Fruit fly (Drosophila melanogaster) whole organism, embryonic: ENCODE results near the gene shd.

Experiments
- Blimp-1 ChIP-seq: fragments of 200-800 bp; sonication (Bioruptor generic); optimal IDR thresholded peaks from 3 replicates; lab custom pipeline; 2018; ENCODE audit warnings: missing biosample characterization, missing genetic modification characterization, mild to moderate bottlenecking, moderate library complexity, missing genetic modification reagents
- CG10979 ChIP-seq: fragments of 200-800 bp; sonication (Bioruptor generic); optimal IDR thresholded peaks from 2 replicates; lab custom pipeline; 2018; ENCODE audit warnings: missing biosample characterization, mild to moderate bottlenecking, missing genetic modification characterization, moderate library complexity
- CG11504 ChIP-seq: fragments of 200-800 bp; sonication (Bioruptor generic); optimal IDR thresholded peaks from 3 replicates; lab custom pipeline; 2019; ENCODE audit warnings: missing biosample characterization, mild to moderate bottlenecking, missing genetic modification characterization, moderate library complexity
- CG12942 ChIP-seq: fragments of 200-800 bp; sonication (Bioruptor generic); optimal IDR thresholded peaks from 3 replicates; lab custom pipeline; 2016; ENCODE audit warnings: missing biosample characterization, missing genetic modification characterization
- CG13287 ChIP-seq: fragments of 200-800 bp; sonication (Bioruptor generic); IDR thresholded peaks from 2 replicates; pipeline ENCODE4 v1.3.6; 2022; ENCODE audit warnings: missing biosample characterization, missing genetic modification characterization; ENCODE audit not compliant: partially characterized antibody
- CG14710 ChIP-seq: fragments of 200-800 bp; sonication (Bioruptor generic); optimal IDR thresholded peaks from 3 replicates; lab custom pipeline; 2019; ENCODE audit warnings: missing biosample characterization, mild to moderate bottlenecking, missing genetic modification characterization, moderate library complexity
- CG1529 ChIP-seq: fragments of 200-800 bp; sonication (Bioruptor generic); optimal IDR thresholded peaks from 3 replicates; lab custom pipeline; 2018; ENCODE audit warnings: missing biosample characterization, missing genetic modification characterization
- CG17359 ChIP-seq: fragments of 200-800 bp; sonication (Bioruptor generic); optimal IDR thresholded peaks from 3 replicates; lab custom pipeline; 2018; ENCODE audit warnings: missing biosample characterization, mild to moderate bottlenecking, missing genetic modification characterization, moderate library complexity
- CG17829 ChIP-seq: fragments of 200-800 bp; optimal IDR thresholded peaks from 2 replicates; lab custom pipeline; 2019; ENCODE audit warnings: missing biosample characterization, mild to moderate bottlenecking, missing genetic modification characterization, moderate library complexity
- CG18262 ChIP-seq: fragments of 200-800 bp; optimal IDR thresholded peaks from 3 replicates; lab custom pipeline; 2019; ENCODE audit warnings: missing biosample characterization, mild to moderate bottlenecking, missing genetic modification characterization, moderate library complexity
- CG31224 ChIP-seq: fragments of 200-800 bp; sonication (Bioruptor generic); IDR thresholded peaks from 2 replicates; pipeline ENCODE4 v1.3.6; 2022; ENCODE audit warnings: missing biosample characterization, missing genetic modification characterization
- CG31441 ChIP-seq: fragments of 200-800 bp; sonication (Bioruptor generic); IDR thresholded peaks from 2 replicates; pipeline ENCODE4 v1.3.6; 2022; ENCODE audit warnings: missing biosample characterization, missing genetic modification characterization
- CG4360 ChIP-seq: fragments of 200-800 bp; sonication (Bioruptor generic); IDR thresholded peaks from 2 replicates; pipeline ENCODE4 v1.3.6; 2022; ENCODE audit warnings: missing biosample characterization, missing genetic modification characterization
- CG7271 ChIP-seq: fragments of 200-800 bp; sonication (Bioruptor generic); optimal IDR thresholded peaks from 2 replicates; lab custom pipeline; 2018; ENCODE audit warnings: missing biosample characterization, mild to moderate bottlenecking, missing genetic modification characterization, moderate library complexity
- CG7556 ChIP-seq: fragments of 200-800 bp; sonication (Bioruptor generic); optimal IDR thresholded peaks from 2 replicates; lab custom pipeline; 2017; ENCODE audit warnings: missing biosample characterization, mild to moderate bottlenecking, missing genetic modification characterization
- CG8089 ChIP-seq: fragments of 200-800 bp; sonication (Bioruptor generic); optimal IDR thresholded peaks from 3 replicates; lab custom pipeline; 2016; ENCODE audit warnings: missing biosample characterization, missing genetic modification characterization
- Fer3 ChIP-seq: fragments of 200-800 bp; sonication (Bioruptor generic); optimal IDR thresholded peaks from 2 replicates; lab custom pipeline; 2018; ENCODE audit warnings: missing biosample characterization, mild to moderate bottlenecking, missing genetic modification characterization, moderate library complexity
- Pdp1 ChIP-seq, 2 experiments: fragments of 200-800 bp; sonication (Bioruptor generic); optimal IDR thresholded peaks; 3 replicates each; lab custom pipeline; 2016; ENCODE audit warnings: missing biosample characterization in 2 of 2, missing genetic modification characterization in 2 of 2, mild to moderate bottlenecking in 1 of 2, moderate library complexity in 1 of 2
- Sox102F ChIP-seq: fragments of 200-800 bp; sonication (Bioruptor generic); optimal IDR thresholded peaks from 2 replicates; lab custom pipeline; 2018; ENCODE audit warnings: missing biosample characterization, mild to moderate bottlenecking, missing genetic modification characterization, moderate library complexity
- Trl ChIP-seq, 3 experiments: fragments of >200 bp in 2 of 3; fragments of 200-800 bp in 1 of 3; sonication (Bioruptor generic) in 1 of 3; optimal IDR thresholded peaks; 2 replicates in 1 of 3; 3 replicates in 2 of 3; lab custom pipeline; 2016 to 2017; ENCODE audit warnings: missing biosample characterization in 1 of 3, missing genetic modification characterization in 1 of 3
- ara ChIP-seq: fragments of 200-800 bp; sonication (Bioruptor generic); IDR thresholded peaks from 2 replicates; pipeline ENCODE4 v1.3.6; 2022; ENCODE audit warnings: missing biosample characterization, missing genetic modification characterization
- bbx ChIP-seq: fragments of 200-800 bp; sonication (Bioruptor generic); IDR thresholded peaks from 2 replicates; pipeline ENCODE4 v1.3.6; 2022; ENCODE audit warnings: missing biosample characterization, missing genetic modification characterization; ENCODE audit not compliant: partially characterized antibody
- bsh ChIP-seq, 2 experiments: fragments of 200-800 bp; sonication (Bioruptor generic); optimal IDR thresholded peaks; 2 replicates each; lab custom pipeline; 2017 to 2018; ENCODE audit warnings: mild to moderate bottlenecking in 2 of 2, missing biosample characterization in 2 of 2, missing genetic modification characterization in 2 of 2, moderate library complexity in 1 of 2
- cato ChIP-seq: fragments of 200-800 bp; sonication (Bioruptor generic); optimal IDR thresholded peaks from 2 replicates; lab custom pipeline; 2016; ENCODE audit warnings: missing biosample characterization, missing genetic modification characterization, borderline replicate concordance
- chinmo ChIP-seq: fragments of 200-800 bp; sonication (Bioruptor generic); IDR thresholded peaks from 4 replicates; pipeline ENCODE4 v1.3.6; 2022; ENCODE audit warnings: missing biosample characterization, missing genetic modification characterization; ENCODE audit not compliant: partially characterized antibody
- ci ChIP-seq: fragments of 200-800 bp; sonication (Bioruptor generic); IDR thresholded peaks from 3 replicates; pipeline ENCODE4 v1.3.6; 2022; ENCODE audit warnings: missing biosample characterization, missing genetic modification characterization
- dmrt11E ChIP-seq: fragments of 200-800 bp; sonication (Bioruptor generic); optimal IDR thresholded peaks from 3 replicates; lab custom pipeline; 2018; ENCODE audit warnings: missing biosample characterization, mild to moderate bottlenecking, missing genetic modification characterization, moderate library complexity
- dmrt99B ChIP-seq: fragments of 200-800 bp; sonication (Bioruptor generic); optimal IDR thresholded peaks from 2 replicates; lab custom pipeline; 2018; ENCODE audit warnings: missing biosample characterization, mild to moderate bottlenecking, missing genetic modification characterization, moderate library complexity
- gem ChIP-seq: fragments of 200-800 bp; sonication (Bioruptor generic); optimal IDR thresholded peaks from 2 replicates; lab custom pipeline; 2019; ENCODE audit warnings: missing biosample characterization, mild to moderate bottlenecking, missing genetic modification characterization, moderate library complexity
- hb ChIP-seq: fragments of 200-800 bp; sonication (Bioruptor generic); IDR thresholded peaks from 3 replicates; pipeline ENCODE4 v1.3.6; 2022; ENCODE audit warnings: missing biosample characterization, missing genetic modification characterization; ENCODE audit not compliant: partially characterized antibody
- phol ChIP-seq: fragments of 200-800 bp; sonication (Bioruptor generic); optimal IDR thresholded peaks from 3 replicates; lab custom pipeline; 2018; ENCODE audit warnings: missing biosample characterization, mild to moderate bottlenecking, missing genetic modification characterization, moderate library complexity
- psq ChIP-seq: fragments of 200-800 bp; sonication (Bioruptor generic); optimal IDR thresholded peaks from 2 replicates; lab custom pipeline; 2017; ENCODE audit warnings: missing biosample characterization, missing genetic modification characterization
- salm ChIP-seq: fragments of 200-800 bp; sonication (Bioruptor generic); optimal IDR thresholded peaks from 2 replicates; lab custom pipeline; 2018; ENCODE audit warnings: missing biosample characterization, mild to moderate bottlenecking, missing genetic modification characterization
- scrt ChIP-seq: fragments of 200-800 bp; sonication (Bioruptor generic); optimal IDR thresholded peaks from 2 replicates; lab custom pipeline; 2018; ENCODE audit warnings: missing biosample characterization, mild to moderate bottlenecking, missing genetic modification characterization, moderate library complexity
- stwl ChIP-seq: fragments of 200-800 bp; sonication (Bioruptor generic); optimal IDR thresholded peaks from 3 replicates; lab custom pipeline; 2018; ENCODE audit warnings: missing biosample characterization, mild to moderate bottlenecking, missing genetic modification characterization, moderate library complexity
- vvl ChIP-seq: fragments of 200-800 bp; sonication (Bioruptor generic); IDR thresholded peaks from 2 replicates; pipeline ENCODE4 v1.3.6; 2022; ENCODE audit warnings: missing biosample characterization, missing genetic modification characterization
- z ChIP-seq: fragments of 200-800 bp; sonication (Bioruptor generic); IDR thresholded peaks from 3 replicates; pipeline ENCODE4 v1.3.6; 2022; ENCODE audit warnings: missing biosample characterization, missing genetic modification characterization

The shd gene

dm6 chr3L:14659954-14660907, 46.0 kb downstream of the shd start (continued):
- peak; percentile 25; the same call in 1 of the 2 replicates for TF ChIP-seq CG31441 (GFP tag; lab: Robert Waterston, UW)
- TF ChIP-seq Sox102F = peak; percentile 2
- no peak for TF ChIP-seq CG8089 (GFP tag; lab: Kevin White, UChicago)
- 0 out of 3 replicates have a peak, but pooled peaks have one; percentile 12 for TF ChIP-seq hb (GFP tag; lab: Robert Waterston, UW)
- peak; percentile 89 for TF ChIP-seq z (GFP tag; lab: Robert Waterston, UW)
- TF ChIP-seq CG12942 (GFP tag; lab: Kevin White, UChicago) = no peak
- TF ChIP-seq salm (tag; lab: Kevin White, UChicago) = no peak
- peak; percentile 12 for TF ChIP-seq CG11504 (tag; lab: Kevin White, UChicago)
- TF ChIP-seq psq (GFP tag; lab: Kevin White, UChicago) = peak; percentile 6
- TF ChIP-seq Trl (optimal IDR thresholded peaks at IDR 0.05; lab: Kevin White, UChicago) = peak; percentile 42 to 59
- TF ChIP-seq Trl (GFP tag; optimal IDR thresholded peaks at IDR 0.05; lab: Kevin White, UChicago) = no peak
- peak; percentile 16; the same call in 1 of the 2 replicates for TF ChIP-seq CG13287
- no peak for TF ChIP-seq ara
- TF ChIP-seq chinmo (GFP tag; lab: Robert Waterston, UW) = 0 out of 4 replicates have a peak, but pooled peaks have one; percentile 24
- peak; percentile 71 for TF ChIP-seq Blimp-1 (GFP tag; lab: Kevin White, UChicago)
- TF ChIP-seq CG17829 (tag; lab: Kevin White, UChicago) = no peak
- TF ChIP-seq CG18262 (tag; lab: Kevin White, UChicago) = peak; percentile 15
- peak; percentile 20 for TF ChIP-seq CG1529 (GFP tag; lab: Kevin White, UChicago)
- peak; percentile 12 for TF ChIP-seq CG17359 (tag; lab: Kevin White, UChicago)
- TF ChIP-seq CG7556 = peak; percentile 31
- TF ChIP-seq bbx = 0 out of 2 replicates have a peak, but pooled peaks have one; percentile 27
- TF ChIP-seq ci (GFP tag; lab: Robert Waterston, UW) = 0 out of 3 replicates have a peak, but pooled peaks have one; percentile 15
- TF ChIP-seq scrt (GFP tag; lab: Kevin White, UChicago) = peak; percentile 97
- TF ChIP-seq CG10979 (tag; lab: Kevin White, UChicago) = peak; percentile 39
- TF ChIP-seq CG7271 (tag; lab: Kevin White, UChicago) = no peak
- TF ChIP-seq Fer3 = no peak
- peak; percentile 74; the same call in 1 of the 2 replicates for TF ChIP-seq vvl (GFP tag; lab: Robert Waterston, UW)
- TF ChIP-seq CG4360 = peak; percentile 78
- TF ChIP-seq bsh (GFP tag; optimal IDR thresholded peaks at IDR 0.05; lab: Kevin White, UChicago) = peak in 1 of 2 experiments; percentile 29
- TF ChIP-seq CG14710 (tag; lab: Kevin White, UChicago) = no peak
- TF ChIP-seq Pdp1 (GFP tag; optimal IDR thresholded peaks at IDR 0.05; lab: Kevin White, UChicago) = peak in 1 of 2 experiments; percentile 37
- peak; percentile 35 for TF ChIP-seq phol (tag; lab: Kevin White, UChicago)
- TF ChIP-seq cato (GFP tag; lab: Kevin White, UChicago) = no peak
- peak; percentile 8 for TF ChIP-seq dmrt99B (tag; lab: Kevin White, UChicago)
- TF ChIP-seq stwl (tag; lab: Kevin White, UChicago) = no peak
- TF ChIP-seq CG31224 (GFP tag; lab: Robert Waterston, UW) = peak; percentile 96
- peak; percentile 1 for TF ChIP-seq dmrt11E
- peak; percentile 48 for TF ChIP-seq gem (tag; lab: Kevin White, UChicago)
